Fruit fly (Drosophila melanogaster): ENCODE measurements around the gene CG7142.

CG7142 gene

DNA sequence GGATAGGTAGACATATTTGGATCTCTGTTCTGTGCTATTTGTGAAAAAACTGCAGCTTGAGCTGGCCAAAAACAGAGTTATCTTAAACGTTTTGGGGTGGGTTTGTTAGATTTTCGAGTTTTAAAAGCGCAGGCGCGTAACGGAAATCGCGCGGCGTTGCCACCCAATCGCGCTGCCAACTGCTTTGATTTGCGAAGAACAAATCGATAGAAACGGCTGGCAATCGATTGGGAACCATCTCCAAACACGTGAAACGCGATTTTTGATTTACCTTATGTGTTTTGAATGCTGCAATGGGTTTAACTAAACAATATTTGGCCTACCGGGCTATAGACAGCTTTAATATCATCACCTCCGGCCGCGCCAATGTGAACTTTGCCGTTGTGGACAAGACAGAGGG is 4.1 kb upstream of the CG7142 start, which contains the start of the genes CG14312 and CG8064 (continued):
- TF ChIP-seq CG8478 (optimal IDR thresholded peaks at IDR 0.05) (no peak), CG10543 (GFP tag; optimal IDR thresholded peaks at IDR 0.05) (no peak), Deaf1 (tag; optimal IDR thresholded peaks at IDR 0.05) (no peak), Myb (GFP tag; optimal IDR thresholded peaks at IDR 0.05) (peak; percentile 99), CG34224 (GFP tag; IDR thresholded peaks at IDR 0.05; ENCODE audit: partially characterized antibody) (peak; percentile 46; the same call in 1 of the 3 replicates), dati (GFP tag; IDR thresholded peaks at IDR 0.05) (no peak), CG12769 (tag; optimal IDR thresholded peaks at IDR 0.05) (no peak), BtbVII (GFP tag; optimal IDR thresholded peaks at IDR 0.05) (no peak), jigr1 (GFP tag; IDR thresholded peaks at IDR 0.05) (no peak), dpn (GFP tag; optimal IDR thresholded peaks at IDR 0.05) (no peak), ara (GFP tag; IDR thresholded peaks at IDR 0.05) (no peak), knrl (GFP tag; IDR thresholded peaks at IDR 0.05; ENCODE audit: partially characterized antibody) (peak; percentile 67), CG4730 (GFP tag; IDR thresholded peaks at IDR 0.05) (no peak), bab2 (GFP tag; optimal IDR thresholded peaks at IDR 0.05) (no peak), abd-A (tag; optimal IDR thresholded peaks at IDR 0.05) (no peak), repo (GFP tag; optimal IDR thresholded peaks at IDR 0.05) (no peak), Fer1 (GFP tag; optimal IDR thresholded peaks at IDR 0.05) (no peak), Sox102F (GFP tag; optimal IDR thresholded peaks at IDR 0.05) (no peak), CG15269 (tag; optimal IDR thresholded peaks at IDR 0.05) (no peak), ab (GFP tag; optimal IDR thresholded peaks at IDR 0.05) (no peak), gt (GFP tag; IDR thresholded peaks at IDR 0.05) (no peak), CG18262 (tag; optimal IDR thresholded peaks at IDR 0.05) (no peak), dmrt11E (tag; optimal IDR thresholded peaks at IDR 0.05) (no peak), CG9437 (GFP tag; optimal IDR thresholded peaks at IDR 0.05) (no peak), Hmx (GFP tag; optimal IDR thresholded peaks at IDR 0.05) (no peak), chm (GFP tag; IDR thresholded peaks at IDR 0.05) (no peak), CG17802 (tag; optimal IDR thresholded peaks at IDR 0.05) (no peak), Camta (GFP tag; optimal IDR thresholded peaks at IDR 0.05) (no peak), Abd-B (GFP tag; optimal IDR thresholded peaks at IDR 0.05) (no peak), CG5953 (GFP tag; IDR thresholded peaks at IDR 0.05) (no peak), bcd (GFP tag; optimal IDR thresholded peaks at IDR 0.05) (no peak), CG2116 (GFP tag; optimal IDR thresholded peaks at IDR 0.05) (peak; percentile 76), C15 (GFP tag; IDR thresholded peaks at IDR 0.05) (no peak), CG31441 (GFP tag; IDR thresholded peaks at IDR 0.05) (no peak), Ets97D (GFP tag; optimal IDR thresholded peaks at IDR 0.05) (peak; percentile 62), ato (GFP tag; IDR thresholded peaks at IDR 0.05; ENCODE audit: partially characterized antibody) (peak; percentile 54; the same call in 1 of the 2 replicates), H15 (GFP tag; IDR thresholded peaks at IDR 0.05) (no peak), Bdp1 (GFP tag; optimal IDR thresholded peaks at IDR 0.05) (no peak), D (optimal IDR thresholded peaks at IDR 0.05) (no peak), D (GFP tag; optimal IDR thresholded peaks at IDR 0.05) (no peak), Kr (GFP tag; optimal IDR thresholded peaks at IDR 0.05) (no peak), sug (tag; optimal IDR thresholded peaks at IDR 0.05) (no peak), vnd (GFP tag; IDR thresholded peaks at IDR 0.05; ENCODE audit: partially characterized antibody) (peak; percentile 44; the same call in 1 of the 3 replicates), CG33213 (GFP tag; optimal IDR thresholded peaks at IDR 0.05) (peak; percentile 33), CG1603 (tag; optimal IDR thresholded peaks at IDR 0.05) (no peak), zfh1 (GFP tag; IDR thresholded peaks at IDR 0.05) (0 out of 3 replicates have a peak, but pooled peaks have one; percentile 15), exex (tag; optimal IDR thresholded peaks at IDR 0.05) (no peak), Gug (GFP tag; IDR thresholded peaks at IDR 0.05) (no peak), Lpt (GFP tag; optimal IDR thresholded peaks at IDR 0.05) (no peak), CG5245 (GFP tag; optimal IDR thresholded peaks at IDR 0.05) (no peak), odd (GFP tag; optimal IDR thresholded peaks at IDR 0.05) (no peak), kay (GFP tag; optimal IDR thresholded peaks at IDR 0.05) (no peak), lmd (GFP tag; IDR thresholded peaks at IDR 0.05) (no peak)
